Worm (Caenorhabditis elegans): ENCODE measurements around the gene skr-16.

DNA sequence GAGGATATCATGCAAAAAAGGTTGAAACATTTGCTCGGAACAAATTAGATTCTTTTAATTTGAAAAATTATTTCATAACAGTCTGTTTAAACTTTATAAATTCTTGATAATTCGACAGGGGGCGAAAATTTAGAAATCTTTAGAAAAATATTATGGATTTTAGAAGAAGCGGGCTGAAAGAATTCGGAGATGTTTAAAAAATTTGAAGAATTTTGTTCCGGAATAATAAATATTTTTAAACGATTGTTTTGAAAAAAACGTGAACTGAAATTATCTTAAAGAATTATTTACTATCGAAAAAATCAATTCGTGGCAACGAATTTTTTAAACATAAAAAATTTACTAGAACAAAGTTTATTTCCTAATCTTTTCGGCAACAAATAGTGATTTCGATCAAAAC lies 35.2 kb downstream of the skr-16 start, which contains the start of gene R13A1.3:
- TF ChIP-seq snpc-4 (tag; optimal IDR thresholded peaks at IDR 0.05) (no peak), lsy-2 (tag; optimal IDR thresholded peaks at IDR 0.05) (no peak), nhr-76 (tag; optimal IDR thresholded peaks at IDR 0.05) (no peak), ces-1 (GFP tag; optimal IDR thresholded peaks at IDR 0.05) (no peak), lin-13 (tag; optimal IDR thresholded peaks at IDR 0.05) (no peak), ztf-11 (tag; optimal IDR thresholded peaks at IDR 0.05) (no peak), unc-39 (tag; optimal IDR thresholded peaks at IDR 0.05) (no peak), mab-5 (tag; optimal IDR thresholded peaks at IDR 0.05) (no peak), elt-3 (tag; optimal IDR thresholded peaks at IDR 0.05) (no peak), unc-62 (GFP tag; optimal IDR thresholded peaks at IDR 0.05) (no peak), nhr-2 (tag; optimal IDR thresholded peaks at IDR 0.05) (no peak)

All from whole organism, mixed stage, embryonic.